Worm (Caenorhabditis elegans) whole organism, L2 larva: ENCODE measurements around the gene C13A2.4.

Source experiments
- ceh-16 ChIP-seq: fragments of 150-350 bp; optimal IDR thresholded peaks from 2 replicates; lab custom pipeline; 2014; ENCODE audit warnings: missing biosample characterization, missing genetic modification characterization
- ceh-82 ChIP-seq: fragments of 150-350 bp; optimal IDR thresholded peaks from 2 replicates; lab custom pipeline; 2014; ENCODE audit warnings: missing biosample characterization, missing genetic modification characterization
- lin-13 ChIP-seq: fragments of 150-350 bp; optimal IDR thresholded peaks from 2 replicates; lab custom pipeline; 2014; ENCODE audit warnings: missing biosample characterization, missing genetic modification reagents, missing genetic modification characterization

- TF ChIP-seq ceh-82 (no peak), lin-13 (GFP tag; lab: Kevin White, UChicago) (no peak), ceh-16 (no peak)
These were observed 34.0 kb downstream of the C13A2.4 start, which contains the start of gene srx-6 for ce11 chrV:7313233-7313632.
